Worm (Caenorhabditis elegans) whole organism, L2 larva: ENCODE data around the gene F10E9.12.

Experiments
- C34F6.9 ChIP-seq: fragments of 150-350 bp; optimal IDR thresholded peaks from 2 replicates; lab custom pipeline; 2014; ENCODE audit warnings: missing biosample characterization, missing genetic modification characterization
- Y55F3AM.14 ChIP-seq: fragments of 200-800 bp; sonication (Bioruptor generic); optimal IDR thresholded peaks from 2 replicates; lab custom pipeline; 2018; ENCODE audit warnings: mild to moderate bottlenecking, missing genetic modification characterization, missing compliant biosample characterization
- ZK546.5 ChIP-seq: sonication (generic microtip); optimal IDR thresholded peaks from 2 replicates; lab custom pipeline; 2017; ENCODE audit warnings: missing biosample characterization, missing genetic modification characterization
- blmp-1 ChIP-seq: sonication (generic microtip); optimal IDR thresholded peaks from 2 replicates; lab custom pipeline; 2017; ENCODE audit warnings: missing genetic modification characterization, mild to moderate bottlenecking, missing compliant biosample characterization, antibody characterized with exemption, moderate library complexity; ENCODE audit not compliant: insufficient read depth
- ceh-82 ChIP-seq: fragments of 150-350 bp; optimal IDR thresholded peaks from 2 replicates; lab custom pipeline; 2014; ENCODE audit warnings: missing biosample characterization, missing genetic modification characterization
- crh-2 ChIP-seq: sonication (generic microtip); optimal IDR thresholded peaks from 2 replicates; lab custom pipeline; 2017; ENCODE audit warnings: missing biosample characterization, missing genetic modification characterization
- egl-27 ChIP-seq: sonication (generic microtip); optimal IDR thresholded peaks from 3 replicates; lab custom pipeline; 2017; ENCODE audit warnings: missing biosample characterization, missing genetic modification reagents, missing genetic modification characterization
- elt-1 ChIP-seq: fragments of 150-350 bp; optimal IDR thresholded peaks from 2 replicates; lab custom pipeline; 2014; ENCODE audit warnings: missing biosample characterization, missing genetic modification characterization
- fos-1 ChIP-seq: fragments of 150-350 bp; optimal IDR thresholded peaks from 2 replicates; lab custom pipeline; 2014; ENCODE audit warnings: missing biosample characterization, missing genetic modification characterization
- lin-13 ChIP-seq: fragments of 150-350 bp; optimal IDR thresholded peaks from 2 replicates; lab custom pipeline; 2014; ENCODE audit warnings: missing biosample characterization, missing genetic modification reagents, missing genetic modification characterization
- lin-39 ChIP-seq: fragments of 150-350 bp; optimal IDR thresholded peaks from 2 replicates; lab custom pipeline; 2014; ENCODE audit warnings: missing biosample characterization, missing genetic modification reagents, missing genetic modification characterization
- lsy-2 ChIP-seq, 2 experiments: fragments of 150-350 bp in 1 of 2; sonication (generic microtip) in 1 of 2; optimal IDR thresholded peaks; 2 replicates each; lab custom pipeline; 2014 to 2017; ENCODE audit warnings: missing biosample characterization in 2 of 2, missing genetic modification characterization in 2 of 2
- mbf-1 ChIP-seq: sonication (generic microtip); optimal IDR thresholded peaks from 2 replicates; lab custom pipeline; 2017; ENCODE audit warnings: missing biosample characterization, missing genetic modification characterization
- nhr-10 ChIP-seq: sonication (generic microtip); optimal IDR thresholded peaks from 2 replicates; lab custom pipeline; 2017; ENCODE audit warnings: missing biosample characterization, missing genetic modification characterization
- nhr-11 ChIP-seq: fragments of 150-350 bp; optimal IDR thresholded peaks from 2 replicates; lab custom pipeline; 2014; ENCODE audit warnings: missing biosample characterization, missing genetic modification characterization
- nhr-12 ChIP-seq: fragments of 150-350 bp; optimal IDR thresholded peaks from 2 replicates; lab custom pipeline; 2014; ENCODE audit warnings: missing biosample characterization, missing genetic modification characterization
- nhr-129 ChIP-seq: fragments of 150-350 bp; optimal IDR thresholded peaks from 2 replicates; lab custom pipeline; 2014; ENCODE audit warnings: missing biosample characterization, missing genetic modification characterization
- nhr-23 ChIP-seq: fragments of 150-350 bp; optimal IDR thresholded peaks from 2 replicates; lab custom pipeline; 2014; ENCODE audit warnings: missing biosample characterization, missing genetic modification reagents, missing genetic modification characterization
- nhr-237 ChIP-seq: fragments of 150-350 bp; optimal IDR thresholded peaks from 2 replicates; lab custom pipeline; 2014; ENCODE audit warnings: missing biosample characterization, missing genetic modification characterization
- nhr-25 ChIP-seq: fragments of 150-350 bp; sonication (generic microtip); optimal IDR thresholded peaks from 3 replicates; lab custom pipeline; 2014; ENCODE audit warnings: missing biosample characterization, missing genetic modification characterization
- nhr-77 ChIP-seq: fragments of 150-350 bp; optimal IDR thresholded peaks from 2 replicates; lab custom pipeline; 2014; ENCODE audit warnings: missing biosample characterization, missing genetic modification characterization
- peb-1 ChIP-seq: fragments of 150-350 bp; optimal IDR thresholded peaks from 2 replicates; lab custom pipeline; 2014; ENCODE audit warnings: missing biosample characterization, missing genetic modification characterization
- skn-1 ChIP-seq: sonication (generic microtip); optimal IDR thresholded peaks from 2 replicates; lab custom pipeline; 2017; ENCODE audit warnings: missing biosample characterization, missing genetic modification characterization
- sma-3 ChIP-seq: sonication (generic microtip); optimal IDR thresholded peaks from 2 replicates; lab custom pipeline; 2016; ENCODE audit warnings: missing genetic modification reagents, missing genetic modification characterization, missing compliant biosample characterization
- sma-9 ChIP-seq, 2 experiments: fragments of 150-350 bp in 1 of 2; sonication (generic microtip) in 1 of 2; optimal IDR thresholded peaks; 2 replicates each; lab custom pipeline; 2014 to 2016; ENCODE audit warnings: missing genetic modification characterization in 2 of 2, mild to moderate bottlenecking in 1 of 2, missing biosample characterization in 1 of 2, missing compliant biosample characterization in 1 of 2, missing genetic modification reagents in 1 of 2, moderate library complexity in 1 of 2
- unc-39 ChIP-seq: fragments of 150-350 bp; optimal IDR thresholded peaks from 2 replicates; lab custom pipeline; 2014; ENCODE audit warnings: missing biosample characterization, missing genetic modification characterization
- unc-55 ChIP-seq: fragments of 150-350 bp; sonication (generic microtip); optimal IDR thresholded peaks from 3 replicates; lab custom pipeline; 2014; ENCODE audit warnings: missing biosample characterization, missing genetic modification reagents, missing genetic modification characterization
- unc-62 ChIP-seq: fragments of 150-350 bp; optimal IDR thresholded peaks from 2 replicates; lab custom pipeline; 2014; ENCODE audit warnings: missing biosample characterization, missing genetic modification reagents, missing genetic modification characterization
- zag-1 ChIP-seq: fragments of 150-350 bp; optimal IDR thresholded peaks from 2 replicates; lab custom pipeline; 2014; ENCODE audit warnings: missing biosample characterization, missing genetic modification characterization
- ztf-11 ChIP-seq: sonication (generic microtip); optimal IDR thresholded peaks from 2 replicates; lab custom pipeline; 2017; ENCODE audit warnings: missing biosample characterization, missing genetic modification characterization
- ztf-4 ChIP-seq: fragments of 150-350 bp; optimal IDR thresholded peaks from 2 replicates; lab custom pipeline; 2014; ENCODE audit warnings: missing biosample characterization, missing genetic modification characterization

Gene F10E9.12

DNA sequence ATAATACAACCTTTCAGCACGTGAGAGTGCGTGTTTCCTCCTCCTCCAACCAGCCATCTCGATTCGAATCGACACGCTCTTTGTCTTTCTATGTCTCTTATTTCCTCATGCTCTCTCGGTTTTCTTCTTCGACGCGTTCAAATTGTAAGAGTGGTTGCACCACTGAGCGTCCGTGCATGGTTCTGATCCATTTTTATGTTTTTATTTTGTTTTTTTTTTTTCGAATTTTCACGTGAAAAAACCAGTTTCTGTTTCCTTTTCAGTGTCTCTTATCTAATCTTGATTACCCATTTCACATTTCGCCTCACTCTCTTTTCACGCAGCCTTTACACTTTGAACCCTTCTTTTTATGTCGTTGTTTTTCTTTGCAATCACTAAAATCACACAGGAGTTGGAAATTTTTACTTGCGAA lies 46.5 kb downstream of the F10E9.12 start (continued):
- TF ChIP-seq nhr-129 (tag; lab: Kevin White, UChicago) (peak; percentile 50), skn-1 (no peak), nhr-11 (tag; lab: Kevin White, UChicago) (no peak), mbf-1 (tag; lab: Kevin White, UChicago) (no peak), nhr-25 (tag; lab: Kevin White, UChicago) (peak; percentile 53), lin-13 (no peak), ztf-11 (tag; lab: Kevin White, UChicago) (no peak), elt-1 (tag; lab: Kevin White, UChicago) (no peak)
- TF ChIP-seq, all 48 proteins: peak for 13

ce11 chrIII:8371595-8372305 lies 47.4 kb downstream of the F10E9.12 start, which contains the start of gene lmbr-1:
TSS of gene lmbr-1 (plus strand) at chrIII:8372255.
- TF ChIP-seq crh-2 (tag; lab: Kevin White, UChicago) (no peak), sma-3 (GFP tag; lab: Kevin White, UChicago) (no peak), Y55F3AM.14 (GFP tag; lab: Kevin White, UChicago) (no peak), C34F6.9 (tag; lab: Kevin White, UChicago) (no peak), ceh-82 (tag; lab: Kevin White, UChicago) (no peak), nhr-11 (tag; lab: Kevin White, UChicago) (no peak), nhr-12 (no peak), nhr-237 (tag; lab: Kevin White, UChicago) (no peak), lsy-2 (tag; optimal IDR thresholded peaks at IDR 0.05; lab: Kevin White, UChicago) (no peak), nhr-25 (tag; lab: Kevin White, UChicago) (no peak), sma-9 (GFP tag; optimal IDR thresholded peaks at IDR 0.05; lab: Kevin White, UChicago) (no peak), sma-9 (tag; optimal IDR thresholded peaks at IDR 0.05; lab: Kevin White, UChicago) (no peak), ztf-11 (tag; lab: Kevin White, UChicago) (no peak), egl-27 (tag; lab: Kevin White, UChicago) (no peak), unc-62 (GFP tag; lab: Kevin White, UChicago) (no peak), blmp-1 (tag; lab: Kevin White, UChicago) (no peak), peb-1 (tag; lab: Kevin White, UChicago) (no peak), zag-1 (tag; lab: Kevin White, UChicago) (no peak), unc-39 (tag; lab: Kevin White, UChicago) (no peak), mbf-1 (tag; lab: Kevin White, UChicago) (no peak), unc-55 (GFP tag; lab: Kevin White, UChicago) (no peak)
- TF ChIP-seq, all 48 proteins: peak for 0

DNA sequence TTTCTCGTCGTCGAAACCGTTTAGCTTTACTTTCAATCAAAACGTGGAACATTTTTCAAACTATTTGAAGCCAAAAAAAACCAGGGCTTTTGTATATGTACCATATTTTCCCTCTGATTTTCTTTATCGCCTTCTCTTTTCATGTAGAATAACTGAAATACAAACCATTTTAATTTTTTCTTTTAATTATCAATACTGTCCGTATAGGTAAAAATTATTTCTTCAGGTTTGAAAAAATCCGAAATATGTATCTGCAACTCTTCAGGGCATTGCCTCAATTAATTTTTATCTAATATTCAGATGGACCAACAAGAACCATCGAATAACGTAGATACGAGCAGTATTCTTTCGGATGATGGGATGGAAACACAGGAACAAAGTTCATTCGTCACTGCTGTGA lies 50.7 kb downstream of the F10E9.12 start, which contains the start of gene met-2:
TSS of gene met-2 (plus strand) at position 301 of the 400 bp plus-strand sequence.
- no peak for TF ChIP-seq Y55F3AM.14 (GFP tag; lab: Kevin White, UChicago)
- TF ChIP-seq peb-1 (tag; lab: Kevin White, UChicago), result no peak
- no peak for TF ChIP-seq fos-1 (tag; lab: Kevin White, UChicago)
- TF ChIP-seq lin-13, result no peak
- no peak for TF ChIP-seq skn-1
- TF ChIP-seq lin-39 (tag; lab: Kevin White, UChicago), result no peak
- TF ChIP-seq nhr-77 (tag; lab: Kevin White, UChicago), result no peak
- TF ChIP-seq blmp-1 (tag; lab: Kevin White, UChicago), result no peak
- no peak for TF ChIP-seq sma-9 (GFP tag; optimal IDR thresholded peaks at IDR 0.05; lab: Kevin White, UChicago)
- TF ChIP-seq sma-9 (tag; optimal IDR thresholded peaks at IDR 0.05; lab: Kevin White, UChicago), result no peak
- TF ChIP-seq crh-2 (tag; lab: Kevin White, UChicago), result no peak
- no peak for TF ChIP-seq ztf-4
- TF ChIP-seq ZK546.5 (tag; lab: Kevin White, UChicago), result no peak
- no peak for TF ChIP-seq sma-3 (GFP tag; lab: Kevin White, UChicago)
- TF ChIP-seq nhr-23 (tag; lab: Kevin White, UChicago), result no peak
- no peak for TF ChIP-seq nhr-10
- no peak for TF ChIP-seq zag-1 (tag; lab: Kevin White, UChicago)
